Worm (Caenorhabditis elegans) whole organism, young adult: Measurements from ENCODE around the gene col-169.
A peak's percentile ranks its signal among the peaks of the same experiment; 100 is the strongest.

Source experiments
- B0019.2 ChIP-seq: fragments of 200-800 bp; sonication (Bioruptor generic); conservative IDR thresholded peaks from 2 replicates; pipeline ENCODE4 v1.3.6; 2022; ENCODE audit warnings: missing genetic modification reagents, missing genetic modification characterization, missing compliant biosample characterization
- B0261.1 ChIP-seq: sonication (generic microtip); optimal IDR thresholded peaks from 2 replicates; lab custom pipeline; 2016; ENCODE audit warnings: mild to moderate bottlenecking, missing genetic modification characterization, moderate library complexity, missing compliant biosample characterization
- B0336.3 ChIP-seq: fragments of 200-800 bp; sonication (Bioruptor generic); IDR thresholded peaks from 2 replicates; pipeline ENCODE4 v1.3.6; 2022; ENCODE audit warnings: missing genetic modification characterization, missing compliant biosample characterization
- C06A6.2 ChIP-seq: fragments of 200-800 bp; sonication (Bioruptor generic); conservative IDR thresholded peaks from 2 replicates; pipeline ENCODE4 v1.3.6; 2022; ENCODE audit warnings: missing genetic modification characterization, missing compliant biosample characterization
- F10E7.11 ChIP-seq: sonication (generic microtip); optimal IDR thresholded peaks from 2 replicates; lab custom pipeline; 2017; ENCODE audit warnings: mild to moderate bottlenecking, missing genetic modification characterization, moderate library complexity, missing compliant biosample characterization
- F33H1.4 ChIP-seq: fragments of 200-800 bp; sonication (Bioruptor generic); IDR thresholded peaks from 2 replicates; pipeline ENCODE4 v1.3.6; 2022; ENCODE audit warnings: missing genetic modification reagents, missing genetic modification characterization, missing compliant biosample characterization
- F37B4.10 ChIP-seq: fragments of 200-800 bp; sonication (Bioruptor generic); IDR thresholded peaks from 2 replicates; pipeline ENCODE4 v1.3.6; 2022; ENCODE audit warnings: missing genetic modification characterization, missing compliant biosample characterization
- F39B2.1 ChIP-seq: fragments of 200-800 bp; sonication (Bioruptor generic); IDR thresholded peaks from 2 replicates; pipeline ENCODE4 v1.3.6; 2022; ENCODE audit warnings: missing genetic modification reagents, missing genetic modification characterization, missing compliant biosample characterization
- F49E8.2 ChIP-seq: sonication (generic microtip); optimal IDR thresholded peaks from 3 replicates; lab custom pipeline; 2017; ENCODE audit warnings: missing genetic modification characterization, mild to moderate bottlenecking, missing compliant biosample characterization, antibody characterized with exemption, moderate library complexity; ENCODE audit not compliant: insufficient read depth
- F55B11.4 ChIP-seq: sonication (generic microtip); optimal IDR thresholded peaks from 2 replicates; lab custom pipeline; 2016; ENCODE audit warnings: missing compliant biosample characterization, missing genetic modification characterization, borderline replicate concordance; ENCODE audit not compliant: insufficient read depth
- K11D2.4 ChIP-seq: fragments of 200-800 bp; sonication (Bioruptor generic); IDR thresholded peaks from 2 replicates; pipeline ENCODE4 v1.3.6; 2022; ENCODE audit warnings: missing genetic modification reagents, missing genetic modification characterization, missing compliant biosample characterization
- T07F8.4 ChIP-seq: sonication (generic microtip); optimal IDR thresholded peaks from 2 replicates; lab custom pipeline; 2016; ENCODE audit warnings: mild to moderate bottlenecking, missing genetic modification characterization, moderate library complexity, missing compliant biosample characterization
- Y53F4B.3 ChIP-seq: fragments of 200-800 bp; sonication (Bioruptor generic); IDR thresholded peaks from 2 replicates; pipeline ENCODE4 v1.3.6; 2022; ENCODE audit warnings: missing genetic modification reagents, missing genetic modification characterization, missing compliant biosample characterization
- Y79H2A.3 ChIP-seq: fragments of 200-800 bp; sonication (Bioruptor generic); conservative IDR thresholded peaks from 2 replicates; pipeline ENCODE4 v1.3.6; 2022; ENCODE audit warnings: missing genetic modification reagents, missing genetic modification characterization, missing compliant biosample characterization
- Y95B8A.8 ChIP-seq: fragments of 200-800 bp; sonication (Bioruptor generic); IDR thresholded peaks from 2 replicates; pipeline ENCODE4 v1.3.6; 2022; ENCODE audit warnings: missing genetic modification reagents, missing genetic modification characterization, missing compliant biosample characterization
- atf-7 ChIP-seq: sonication (generic microtip); optimal IDR thresholded peaks from 2 replicates; lab custom pipeline; 2017; ENCODE audit warnings: mild to moderate bottlenecking, missing genetic modification characterization, missing compliant biosample characterization
- attf-6 ChIP-seq: fragments of 200-800 bp; sonication (Bioruptor generic); IDR thresholded peaks from 2 replicates; pipeline ENCODE4 v1.3.6; 2022; ENCODE audit warnings: missing genetic modification reagents, missing genetic modification characterization, missing compliant biosample characterization
- bed-1 ChIP-seq: fragments of 200-800 bp; sonication (Bioruptor generic); IDR thresholded peaks from 2 replicates; pipeline ENCODE4 v1.3.6; 2022; ENCODE audit warnings: missing genetic modification reagents, missing genetic modification characterization, missing compliant biosample characterization
- bed-2 ChIP-seq: fragments of 200-800 bp; sonication (Bioruptor generic); IDR thresholded peaks from 2 replicates; pipeline ENCODE4 v1.3.6; 2022; ENCODE audit warnings: missing genetic modification reagents, missing genetic modification characterization, missing compliant biosample characterization
- ccch-3 ChIP-seq: fragments of 200-800 bp; sonication (Bioruptor generic); optimal IDR thresholded peaks from 2 replicates; lab custom pipeline; 2018; ENCODE audit warnings: mild to moderate bottlenecking, missing genetic modification characterization, missing compliant biosample characterization
- cebp-1 ChIP-seq, 2 experiments: fragments of 200-800 bp in 1 of 2; sonication (Bioruptor generic) in 1 of 2; sonication (generic microtip) in 1 of 2; IDR thresholded peaks in 1 of 2; optimal IDR thresholded peaks in 1 of 2; 2 replicates each; pipeline versions ENCODE4 v1.3.6 to Lab custom; 2017 to 2022; ENCODE audit warnings: missing compliant biosample characterization in 2 of 2, missing genetic modification characterization in 2 of 2, mild to moderate bottlenecking in 1 of 2, missing genetic modification reagents in 1 of 2, moderate library complexity in 1 of 2
- ceh-40 ChIP-seq: fragments of 200-800 bp; sonication (Bioruptor generic); IDR thresholded peaks from 2 replicates; pipeline ENCODE4 v1.3.6; 2022; ENCODE audit warnings: missing genetic modification characterization, missing compliant biosample characterization
- ceh-58 ChIP-seq: fragments of 200-800 bp; sonication (Bioruptor generic); IDR thresholded peaks from 2 replicates; pipeline ENCODE4 v1.3.6; 2022; ENCODE audit warnings: missing genetic modification characterization, missing compliant biosample characterization
- ceh-91 ChIP-seq: fragments of 200-800 bp; sonication (Bioruptor generic); IDR thresholded peaks from 2 replicates; pipeline ENCODE4 v1.3.6; 2022; ENCODE audit warnings: missing genetic modification reagents, missing genetic modification characterization, missing compliant biosample characterization
- chd-7 ChIP-seq: sonication (generic microtip); optimal IDR thresholded peaks from 2 replicates; lab custom pipeline; 2016; ENCODE audit warnings: mild to moderate bottlenecking, missing genetic modification characterization, moderate library complexity, missing compliant biosample characterization
- die-1 ChIP-seq: sonication (generic microtip); optimal IDR thresholded peaks from 2 replicates; lab custom pipeline; 2016; ENCODE audit warnings: missing genotype, mild to moderate bottlenecking, missing genetic modification characterization, missing compliant biosample characterization
- egrh-3 ChIP-seq: fragments of 200-800 bp; sonication (Bioruptor generic); IDR thresholded peaks from 2 replicates; pipeline ENCODE4 v1.3.6; 2022; ENCODE audit warnings: missing genetic modification reagents, missing genetic modification characterization, missing compliant biosample characterization
- hmg-20 ChIP-seq: fragments of 200-800 bp; sonication (Bioruptor generic); IDR thresholded peaks from 2 replicates; pipeline ENCODE4 v1.3.6; 2022; ENCODE audit warnings: missing genetic modification reagents, missing genetic modification characterization, missing compliant biosample characterization
- hrde-1 ChIP-seq: sonication (generic microtip); optimal IDR thresholded peaks from 2 replicates; lab custom pipeline; 2016; ENCODE audit warnings: missing genetic modification characterization, mild to moderate bottlenecking, missing compliant biosample characterization, moderate library complexity, missing genotype, missing genetic modification reagents, borderline replicate concordance
- lin-26 ChIP-seq: fragments of 200-800 bp; sonication (Bioruptor generic); IDR thresholded peaks from 2 replicates; pipeline ENCODE4 v1.3.6; 2022; ENCODE audit warnings: missing genetic modification reagents, missing genetic modification characterization, missing compliant biosample characterization
- lin-35 ChIP-seq, 3 experiments: fragments of 150-350 bp in 2 of 3; sonication (generic microtip) in 1 of 3; optimal IDR thresholded peaks; 2 replicates each; lab custom pipeline; 2014 to 2018; ENCODE audit warnings: missing biosample characterization in 3 of 3, missing genetic modification characterization in 3 of 3, missing genetic modification reagents in 3 of 3
- madf-6 ChIP-seq: fragments of 200-800 bp; sonication (Bioruptor generic); IDR thresholded peaks from 2 replicates; pipeline ENCODE4 v1.3.6; 2022; ENCODE audit warnings: missing genetic modification reagents, missing genetic modification characterization, missing compliant biosample characterization
- madf-8 ChIP-seq: fragments of 200-800 bp; sonication (Bioruptor generic); conservative IDR thresholded peaks from 2 replicates; pipeline ENCODE4 v1.3.6; 2022; ENCODE audit warnings: missing genetic modification reagents, missing genetic modification characterization, missing compliant biosample characterization
- mcd-1 ChIP-seq: fragments of 200-800 bp; sonication (Bioruptor generic); IDR thresholded peaks from 2 replicates; pipeline ENCODE4 v1.3.6; 2022; ENCODE audit warnings: missing genetic modification reagents, missing genetic modification characterization, missing compliant biosample characterization
- mes-4 ChIP-seq: sonication (generic microtip); optimal IDR thresholded peaks from 2 replicates; lab custom pipeline; 2016; ENCODE audit warnings: missing genotype, missing genetic modification characterization, missing compliant biosample characterization
- mxl-1 ChIP-seq: sonication (generic microtip); optimal IDR thresholded peaks from 2 replicates; lab custom pipeline; 2016; ENCODE audit warnings: missing genetic modification characterization, missing compliant biosample characterization
- nhr-120 ChIP-seq: fragments of 200-800 bp; sonication (Bioruptor generic); IDR thresholded peaks from 2 replicates; pipeline ENCODE4 v1.3.6; 2022; ENCODE audit warnings: missing genetic modification characterization, missing compliant biosample characterization
- repo-1 ChIP-seq: sonication (generic microtip); optimal IDR thresholded peaks from 2 replicates; lab custom pipeline; 2017; ENCODE audit warnings: mild to moderate bottlenecking, missing genetic modification characterization, missing compliant biosample characterization
- snpc-1.1 ChIP-seq: sonication (generic microtip); optimal IDR thresholded peaks from 2 replicates; lab custom pipeline; 2017; ENCODE audit warnings: missing genetic modification characterization, mild to moderate bottlenecking, missing compliant biosample characterization, antibody characterized with exemption, moderate library complexity, missing genotype, missing genetic modification reagents; ENCODE audit not compliant: insufficient read depth
- snpc-1.3 ChIP-seq: sonication (generic microtip); optimal IDR thresholded peaks from 2 replicates; lab custom pipeline; 2017; ENCODE audit warnings: missing genetic modification characterization, mild to moderate bottlenecking, missing compliant biosample characterization, antibody characterized with exemption, moderate library complexity, missing genotype, missing genetic modification reagents; ENCODE audit not compliant: insufficient read depth
- snpc-4 ChIP-seq, 5 experiments: fragments of 150-350 bp in 1 of 5; sonication (generic microtip) in 4 of 5; optimal IDR thresholded peaks; 2 replicates each; lab custom pipeline; 2014 to 2018; ENCODE audit warnings: missing genetic modification characterization in 5 of 5, missing biosample characterization in 3 of 5, antibody characterized with exemption in 2 of 5, mild to moderate bottlenecking in 2 of 5, missing compliant biosample characterization in 2 of 5, missing genotype in 2 of 5, moderate library complexity in 2 of 5, missing genetic modification reagents in 1 of 5
- tbp1 ChIP-seq: fragments of 200-800 bp; sonication (Bioruptor generic); optimal IDR thresholded peaks from 2 replicates; lab custom pipeline; 2018; ENCODE audit warnings: mild to moderate bottlenecking, missing genetic modification characterization, missing compliant biosample characterization
- tbx-9 ChIP-seq: sonication (generic microtip); optimal IDR thresholded peaks from 2 replicates; lab custom pipeline; 2016; ENCODE audit warnings: borderline replicate concordance, missing genetic modification characterization, inconsistent platforms, missing compliant biosample characterization
- xnd-1 ChIP-seq: sonication (generic microtip); optimal IDR thresholded peaks from 2 replicates; lab custom pipeline; 2016; ENCODE audit warnings: missing genotype, missing genetic modification reagents, missing genetic modification characterization, missing compliant biosample characterization

Gene col-169

DNA sequence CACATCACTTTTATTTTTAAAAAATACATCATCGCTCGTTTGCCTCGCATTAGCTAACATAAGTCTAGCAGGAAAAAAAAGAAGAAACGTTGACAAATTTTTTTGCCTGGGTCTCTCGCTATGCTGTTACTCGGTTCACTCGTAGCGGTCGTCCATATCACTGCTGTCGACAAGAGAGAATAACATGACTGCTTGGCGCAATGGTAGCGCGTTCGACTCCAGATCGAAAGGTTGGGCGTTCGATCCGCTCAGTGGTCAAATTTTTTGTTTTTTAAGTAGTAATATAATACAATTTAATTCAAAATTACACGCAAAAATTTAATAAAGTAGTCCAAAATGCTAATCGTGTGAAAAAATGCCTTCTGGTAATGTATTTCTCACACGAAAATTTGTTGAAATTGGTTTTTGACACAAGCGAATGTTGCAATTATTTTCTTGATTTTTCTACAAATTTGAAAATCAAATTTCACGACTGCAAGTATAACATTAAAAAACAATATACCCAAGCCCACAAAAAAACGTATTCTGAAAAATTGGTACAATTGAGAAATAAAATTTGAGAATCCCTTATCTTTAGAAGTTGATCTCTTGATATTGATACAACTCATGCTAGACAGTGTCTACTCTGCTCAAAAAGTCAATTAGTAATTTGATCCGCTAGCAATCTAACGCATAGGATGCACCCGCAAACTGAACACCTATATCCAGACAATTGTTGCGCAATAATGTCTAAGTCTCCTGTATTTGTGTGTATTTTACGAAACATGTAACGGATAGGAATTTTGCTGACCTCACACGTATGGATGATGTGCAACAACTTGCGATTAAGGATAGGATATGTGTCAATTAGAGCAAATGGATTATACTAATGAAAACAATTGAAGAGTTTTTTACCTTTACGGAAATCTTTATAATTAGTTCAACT is 42.5 kb downstream of the col-169 start (continued):
- TF ChIP-seq mxl-1 (tag; lab: Kevin White, UChicago) (peak; percentile 56), F39B2.1 (GFP tag; lab: Robert Waterston, UW) (no peak), chd-7 (no peak), B0261.1 (tag; lab: Kevin White, UChicago) (peak; percentile 97), tbx-9 (tag; lab: Kevin White, UChicago) (peak; percentile 13), ceh-40 (GFP tag; lab: Robert Waterston, UW) (peak; percentile 72; the same call in 1 of the 2 replicates), madf-6 (no peak), ceh-58 (0 out of 2 replicates have a peak, but pooled peaks have one; percentile 84), F55B11.4 (no peak), hmg-20 (GFP tag; lab: Robert Waterston, UW) (no peak), bed-2 (GFP tag; lab: Robert Waterston, UW) (no peak), attf-6 (GFP tag; lab: Robert Waterston, UW) (no peak), xnd-1 (tag; lab: Kevin White, UChicago) (no peak), B0336.3 (GFP tag; lab: Robert Waterston, UW) (no peak), mcd-1 (GFP tag; lab: Robert Waterston, UW) (no peak), repo-1 (tag; lab: Kevin White, UChicago) (peak; percentile 56), hrde-1 (tag; lab: Kevin White, UChicago) (no peak), F49E8.2 (tag; lab: Kevin White, UChicago) (no peak), cebp-1 (GFP tag; IDR thresholded peaks at IDR 0.05; lab: Robert Waterston, UW) (no peak), cebp-1 (tag; optimal IDR thresholded peaks at IDR 0.05; lab: Kevin White, UChicago) (no peak), tbp1 (GFP tag; lab: Kevin White, UChicago) (peak; percentile 97), B0019.2 (no peak), C06A6.2 (GFP tag; lab: Robert Waterston, UW) (no peak), atf-7 (tag; lab: Kevin White, UChicago) (peak; percentile 10), lin-35 (GFP tag; optimal IDR thresholded peaks at IDR 0.05; lab: Kevin White, UChicago) (no peak), Y95B8A.8 (GFP tag; lab: Robert Waterston, UW) (no peak), egrh-3 (GFP tag; lab: Robert Waterston, UW) (no peak), F37B4.10 (GFP tag; lab: Robert Waterston, UW) (no peak), snpc-1.3 (tag; lab: Kevin White, UChicago) (peak; percentile 85), K11D2.4 (GFP tag; lab: Robert Waterston, UW) (0 out of 2 replicates have a peak, but pooled peaks have one; percentile 26), bed-1 (GFP tag; lab: Robert Waterston, UW) (no peak), mes-4 (tag; lab: Kevin White, UChicago) (peak; percentile 59), ccch-3 (GFP tag; lab: Kevin White, UChicago) (no peak), snpc-4 (GFP tag; optimal IDR thresholded peaks at IDR 0.05; lab: Kevin White, UChicago) (peak; percentile 48), snpc-4 (tag; optimal IDR thresholded peaks at IDR 0.05; lab: Kevin White, UChicago) (peak in 3 of 4 experiments; percentile 7 to 71 (median 49)), die-1 (peak; percentile 80), Y79H2A.3 (GFP tag; lab: Robert Waterston, UW) (no peak), Y53F4B.3 (GFP tag; lab: Robert Waterston, UW) (no peak), ceh-91 (GFP tag; lab: Robert Waterston, UW) (no peak), madf-8 (GFP tag; lab: Robert Waterston, UW) (no peak), snpc-1.1 (tag; lab: Kevin White, UChicago) (peak; percentile 5), lin-26 (GFP tag; lab: Robert Waterston, UW) (peak; percentile 89; the same call in 1 of the 2 replicates), F10E7.11 (tag; lab: Kevin White, UChicago) (peak; percentile 26), T07F8.4 (peak; percentile 61), nhr-120 (GFP tag; lab: Robert Waterston, UW) (0 out of 2 replicates have a peak, but pooled peaks have one; percentile 65), F33H1.4 (GFP tag; lab: Robert Waterston, UW) (no peak)
